Worm (Caenorhabditis elegans): ENCODE data around the gene chil-18.
"Not testable (repeated sequence)": the region's sequence is repeated elsewhere in the genome, so short reads cannot be mapped to it uniquely, and the experiment has no call there.

DNA sequence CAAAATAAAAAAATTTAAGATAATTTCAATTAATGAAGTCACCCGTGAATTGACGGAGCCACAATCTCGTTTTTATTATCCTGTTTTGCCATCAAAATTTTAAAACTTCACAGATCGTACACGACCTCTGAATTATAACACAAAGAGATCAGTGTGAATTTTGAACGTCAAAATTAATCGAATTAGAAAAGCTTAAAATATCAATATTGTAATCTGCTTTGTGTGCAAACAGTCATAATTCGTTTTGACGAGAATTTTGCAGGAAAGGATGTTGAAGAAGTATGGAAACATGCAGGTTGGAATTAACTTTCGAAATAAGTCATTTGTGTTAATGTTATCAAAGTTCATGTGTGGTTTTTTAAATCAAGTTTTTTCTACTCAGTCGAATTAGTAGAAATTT is 13.8 kb downstream of the chil-18 start, which contains the start of gene chil-21:
- TF ChIP-seq sea-1 (GFP tag; conservative IDR thresholded peaks at IDR 0.05); tbx-37 (GFP tag; conservative IDR thresholded peaks at IDR 0.05); ceh-36 (tag; optimal IDR thresholded peaks at IDR 0.05); flt-1 (GFP tag; IDR thresholded peaks at IDR 0.05): not testable (repeated sequence)

Data from whole organism, early embryonic.